Worm (Caenorhabditis elegans) whole organism, mixed stage, embryonic: ENCODE data around the gene C18A11.3.

Experiments used
- M03D4.4 ChIP-seq: sonication (generic microtip); optimal IDR thresholded peaks from 2 replicates; lab custom pipeline; 2017; ENCODE audit warnings: mild to moderate bottlenecking, missing genetic modification characterization, missing compliant biosample characterization
- elt-3 ChIP-seq: fragments of 150-350 bp; optimal IDR thresholded peaks from 2 replicates; lab custom pipeline; 2014; ENCODE audit warnings: missing biosample characterization, missing genetic modification characterization
- lin-13 ChIP-seq: fragments of 150-350 bp; optimal IDR thresholded peaks from 2 replicates; lab custom pipeline; 2014; ENCODE audit warnings: missing biosample characterization, missing genetic modification characterization
- lsy-2 ChIP-seq: fragments of 150-350 bp; optimal IDR thresholded peaks from 2 replicates; lab custom pipeline; 2014; ENCODE audit warnings: missing biosample characterization, missing genetic modification characterization
- nhr-12 ChIP-seq: fragments of 150-350 bp; optimal IDR thresholded peaks from 2 replicates; lab custom pipeline; 2014; ENCODE audit warnings: missing biosample characterization, missing genetic modification characterization
- nhr-28 ChIP-seq: fragments of 150-350 bp; optimal IDR thresholded peaks from 2 replicates; lab custom pipeline; 2014; ENCODE audit warnings: missing biosample characterization, missing genetic modification characterization
- snpc-4 ChIP-seq: fragments of 150-350 bp; optimal IDR thresholded peaks from 2 replicates; lab custom pipeline; 2014; ENCODE audit warnings: missing biosample characterization, missing genetic modification characterization
- unc-62 ChIP-seq: fragments of 150-350 bp; optimal IDR thresholded peaks from 2 replicates; lab custom pipeline; 2014; ENCODE audit warnings: missing biosample characterization, missing genetic modification reagents, missing genetic modification characterization
- ztf-11 ChIP-seq: fragments of 150-350 bp; optimal IDR thresholded peaks from 2 replicates; lab custom pipeline; 2014; ENCODE audit warnings: missing biosample characterization, missing genetic modification characterization

DNA sequence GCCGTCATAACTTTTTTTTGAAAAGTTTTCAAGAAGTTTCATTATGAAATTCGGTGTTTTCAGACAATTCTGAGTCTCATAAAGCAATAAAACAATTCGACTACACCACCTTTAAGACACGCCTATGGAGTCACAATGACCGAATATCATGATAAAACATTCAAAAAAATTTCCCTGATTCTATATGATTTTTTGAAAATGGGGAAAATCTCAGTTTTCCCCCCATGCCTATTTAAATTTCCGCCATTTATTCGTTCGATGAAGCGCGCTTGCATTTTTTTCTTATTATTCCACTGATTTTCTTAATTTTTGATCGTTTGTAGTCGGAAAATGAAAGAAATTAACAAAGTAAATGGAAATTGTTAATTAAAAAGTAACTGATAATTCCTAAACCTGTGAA is 33.4 kb upstream of the C18A11.3 start:
- TF ChIP-seq ztf-11 (tag; lab: Kevin White, UChicago) (no peak), lsy-2 (tag; lab: Kevin White, UChicago) (no peak), M03D4.4 (tag; lab: Kevin White, UChicago) (no peak), unc-62 (GFP tag; lab: Kevin White, UChicago) (no peak), elt-3 (tag; lab: Kevin White, UChicago) (no peak), snpc-4 (tag; lab: Kevin White, UChicago) (no peak), lin-13 (tag; lab: Kevin White, UChicago) (no peak), nhr-12 (tag; lab: Kevin White, UChicago) (no peak), nhr-28 (tag; lab: Kevin White, UChicago) (no peak)
